Worm (Caenorhabditis elegans) whole organism, mixed stage, embryonic: ENCODE data around the gene srx-64.

Experiments used
- elt-3 ChIP-seq: fragments of 150-350 bp; optimal IDR thresholded peaks from 2 replicates; lab custom pipeline; 2014; ENCODE audit warnings: missing biosample characterization, missing genetic modification characterization
- lin-13 ChIP-seq: fragments of 150-350 bp; optimal IDR thresholded peaks from 2 replicates; lab custom pipeline; 2014; ENCODE audit warnings: missing biosample characterization, missing genetic modification characterization
- lsy-2 ChIP-seq: fragments of 150-350 bp; optimal IDR thresholded peaks from 2 replicates; lab custom pipeline; 2014; ENCODE audit warnings: missing biosample characterization, missing genetic modification characterization
- nhr-12 ChIP-seq: fragments of 150-350 bp; optimal IDR thresholded peaks from 2 replicates; lab custom pipeline; 2014; ENCODE audit warnings: missing biosample characterization, missing genetic modification characterization
- nhr-76 ChIP-seq: sonication (generic microtip); optimal IDR thresholded peaks from 2 replicates; lab custom pipeline; 2017; ENCODE audit warnings: missing biosample characterization, missing genetic modification characterization
- snpc-4 ChIP-seq: fragments of 150-350 bp; optimal IDR thresholded peaks from 2 replicates; lab custom pipeline; 2014; ENCODE audit warnings: missing biosample characterization, missing genetic modification characterization
- unc-120 ChIP-seq: sonication (generic microtip); optimal IDR thresholded peaks from 2 replicates; lab custom pipeline; 2017; ENCODE audit warnings: missing genetic modification characterization, missing compliant biosample characterization; ENCODE audit not compliant: poor library complexity, severe bottlenecking
- unc-39 ChIP-seq: fragments of 150-350 bp; optimal IDR thresholded peaks from 2 replicates; lab custom pipeline; 2014; ENCODE audit warnings: missing biosample characterization, missing genetic modification characterization
- unc-62 ChIP-seq: fragments of 150-350 bp; optimal IDR thresholded peaks from 2 replicates; lab custom pipeline; 2014; ENCODE audit warnings: missing biosample characterization, missing genetic modification reagents, missing genetic modification characterization

DNA sequence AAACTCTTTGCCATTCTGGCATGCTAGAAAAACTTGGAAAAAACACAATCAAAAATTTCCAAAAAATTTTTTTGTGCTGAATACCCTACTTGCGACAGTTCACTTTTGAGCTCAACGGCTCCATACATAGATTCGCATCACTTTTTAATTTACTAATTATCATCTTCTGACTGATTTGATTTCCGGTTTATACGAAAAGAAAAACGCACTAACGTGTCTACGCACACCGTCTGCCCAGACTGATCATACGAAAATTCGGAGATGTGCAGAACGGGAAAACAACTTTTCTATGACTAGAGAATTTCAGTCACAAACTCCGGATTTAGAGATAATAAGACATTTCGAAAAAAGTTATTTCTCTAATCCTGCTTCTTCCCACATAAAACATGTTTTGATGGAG, 44.6 kb upstream of the srx-64 start:
- no peak for TF ChIP-seq unc-62
- TF ChIP-seq lsy-2 (tag; lab: Kevin White, UChicago) = no peak
- no peak for TF ChIP-seq lin-13
- no peak for TF ChIP-seq elt-3
- TF ChIP-seq nhr-12 (tag; lab: Kevin White, UChicago) = no peak
- no peak for TF ChIP-seq unc-120 (tag; lab: Kevin White, UChicago)
- no peak for TF ChIP-seq nhr-76 (tag; lab: Kevin White, UChicago)
- TF ChIP-seq unc-39 (tag; lab: Kevin White, UChicago) = no peak
- no peak for TF ChIP-seq snpc-4 (tag; lab: Kevin White, UChicago)
